Worm (Caenorhabditis elegans) whole organism, L2 larva: ENCODE results near the gene acs-12.

ENCODE experiments used
- aly-2 ChIP-seq: fragments of 150-350 bp; optimal IDR thresholded peaks from 2 replicates; lab custom pipeline; 2014; ENCODE audit warnings: missing biosample characterization, missing genetic modification characterization
- ama-1 ChIP-seq: fragments of 150-350 bp; optimal IDR thresholded peaks from 2 replicates; lab custom pipeline; 2018; ENCODE audit warnings: inconsistent platforms
- ceh-16 ChIP-seq: fragments of 150-350 bp; optimal IDR thresholded peaks from 2 replicates; lab custom pipeline; 2014; ENCODE audit warnings: missing biosample characterization, missing genetic modification characterization
- ceh-82 ChIP-seq: fragments of 150-350 bp; optimal IDR thresholded peaks from 2 replicates; lab custom pipeline; 2014; ENCODE audit warnings: missing biosample characterization, missing genetic modification characterization
- egl-27 ChIP-seq: sonication (generic microtip); optimal IDR thresholded peaks from 3 replicates; lab custom pipeline; 2017; ENCODE audit warnings: missing biosample characterization, missing genetic modification reagents, missing genetic modification characterization
- elt-1 ChIP-seq: fragments of 150-350 bp; optimal IDR thresholded peaks from 2 replicates; lab custom pipeline; 2014; ENCODE audit warnings: missing biosample characterization, missing genetic modification characterization
- lin-13 ChIP-seq: fragments of 150-350 bp; optimal IDR thresholded peaks from 2 replicates; lab custom pipeline; 2014; ENCODE audit warnings: missing biosample characterization, missing genetic modification reagents, missing genetic modification characterization
- lsy-2 ChIP-seq, 2 experiments: fragments of 150-350 bp in 1 of 2; sonication (generic microtip) in 1 of 2; optimal IDR thresholded peaks; 2 replicates each; lab custom pipeline; 2014 to 2017; ENCODE audit warnings: missing biosample characterization in 2 of 2, missing genetic modification characterization in 2 of 2
- mdl-1 ChIP-seq, 2 experiments: fragments of 150-350 bp in 1 of 2; sonication (generic microtip) in 1 of 2; optimal IDR thresholded peaks; 2 replicates each; lab custom pipeline; 2017; ENCODE audit warnings: missing biosample characterization in 2 of 2, missing genetic modification characterization in 2 of 2
- nhr-11 ChIP-seq: fragments of 150-350 bp; optimal IDR thresholded peaks from 2 replicates; lab custom pipeline; 2014; ENCODE audit warnings: missing biosample characterization, missing genetic modification characterization
- nhr-77 ChIP-seq: fragments of 150-350 bp; optimal IDR thresholded peaks from 2 replicates; lab custom pipeline; 2014; ENCODE audit warnings: missing biosample characterization, missing genetic modification characterization
- sma-3 ChIP-seq: sonication (generic microtip); optimal IDR thresholded peaks from 2 replicates; lab custom pipeline; 2016; ENCODE audit warnings: missing genetic modification reagents, missing genetic modification characterization, missing compliant biosample characterization

ce11 chrV:20891871-20892270, 12.1 kb upstream of the acs-12 start:
- no peak for TF ChIP-seq mdl-1 (tag; optimal IDR thresholded peaks at IDR 0.05; lab: Kevin White, UChicago)
- no peak for TF ChIP-seq elt-1 (tag; lab: Kevin White, UChicago)
- no peak for TF ChIP-seq aly-2 (tag; lab: Kevin White, UChicago)
- TF ChIP-seq egl-27 (tag; lab: Kevin White, UChicago) = no peak
- TF ChIP-seq lin-13 (GFP tag; lab: Kevin White, UChicago) = no peak
- no peak for TF ChIP-seq sma-3 (GFP tag; lab: Kevin White, UChicago)
- no peak for TF ChIP-seq lsy-2 (tag; optimal IDR thresholded peaks at IDR 0.05; lab: Kevin White, UChicago)
- no peak for TF ChIP-seq ama-1 (lab: Kevin White, UChicago)
- TF ChIP-seq nhr-77 (tag; lab: Kevin White, UChicago) = no peak
- no peak for TF ChIP-seq ceh-82 (tag; lab: Kevin White, UChicago)
- TF ChIP-seq nhr-11 (tag; lab: Kevin White, UChicago) = no peak
- TF ChIP-seq ceh-16 (tag; lab: Kevin White, UChicago) = no peak
